Fruit fly (Drosophila melanogaster) whole organism, embryonic: ENCODE measurements around the gene Pde11.

Source experiments
- Asciz ChIP-seq: fragments of 200-800 bp; sonication (Bioruptor generic); optimal IDR thresholded peaks from 2 replicates; lab custom pipeline; 2017; ENCODE audit warnings: missing biosample characterization, mild to moderate bottlenecking, missing genetic modification characterization, missing genetic modification reagents
- CG13424 ChIP-seq: fragments of 200-800 bp; sonication (Bioruptor generic); optimal IDR thresholded peaks from 2 replicates; lab custom pipeline; 2019; ENCODE audit warnings: missing biosample characterization, mild to moderate bottlenecking, missing genetic modification characterization, moderate library complexity
- CG8281 ChIP-seq: fragments of 200-800 bp; sonication (Bioruptor generic); optimal IDR thresholded peaks from 2 replicates; lab custom pipeline; 2018; ENCODE audit warnings: missing biosample characterization, mild to moderate bottlenecking, missing genetic modification characterization, moderate library complexity
- Six4 ChIP-seq: fragments of 200-800 bp; sonication (Bioruptor generic); optimal IDR thresholded peaks from 2 replicates; lab custom pipeline; 2016; ENCODE audit warnings: missing biosample characterization, missing genetic modification characterization
- dpn ChIP-seq, 2 experiments: fragments of 200-800 bp; sonication (Bioruptor generic); optimal IDR thresholded peaks; 3 replicates each; lab custom pipeline; 2016; ENCODE audit warnings: missing biosample characterization in 2 of 2, missing genetic modification characterization in 2 of 2
- z ChIP-seq: fragments of 200-800 bp; sonication (Bioruptor generic); IDR thresholded peaks from 3 replicates; pipeline ENCODE4 v1.3.6; 2022; ENCODE audit warnings: missing biosample characterization, missing genetic modification characterization

DNA sequence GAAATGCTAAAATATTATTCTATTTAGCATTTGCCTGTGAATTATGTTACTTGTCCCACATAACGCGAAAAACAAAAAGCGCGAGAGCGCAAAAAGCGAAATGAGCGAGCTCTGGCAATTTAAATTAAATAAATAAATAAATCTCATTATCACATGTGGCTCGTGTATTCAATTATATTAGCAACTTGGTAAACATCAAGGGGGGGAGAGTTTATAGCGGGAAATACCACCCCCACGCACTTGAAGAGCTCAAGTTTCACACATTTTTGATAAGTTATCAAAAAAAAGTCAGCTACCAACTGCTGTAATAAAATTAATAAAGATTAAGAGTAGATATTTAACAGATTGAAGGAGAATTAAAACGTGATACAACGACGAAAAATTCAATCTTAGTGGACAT is 40.7 kb downstream of the Pde11 start:
- TF ChIP-seq z (GFP tag; lab: Robert Waterston, UW) (no peak), CG13424 (tag; lab: Kevin White, UChicago) (no peak), dpn (GFP tag; optimal IDR thresholded peaks at IDR 0.05; lab: Kevin White, UChicago) (no peak), Asciz (GFP tag; lab: Kevin White, UChicago) (no peak), Six4 (GFP tag; lab: Kevin White, UChicago) (no peak), CG8281 (tag; lab: Kevin White, UChicago) (no peak)
